Worm (Caenorhabditis elegans) whole organism, L4 larva: ENCODE data around the gene srj-21.

Experiments used
- ceh-32 ChIP-seq: sonication (generic microtip); optimal IDR thresholded peaks from 2 replicates; lab custom pipeline; 2016; ENCODE audit warnings: mild to moderate bottlenecking, missing genetic modification characterization, missing compliant biosample characterization; ENCODE audit not compliant: poor library complexity
- dve-1 ChIP-seq: sonication (generic microtip); optimal IDR thresholded peaks from 2 replicates; lab custom pipeline; 2017; ENCODE audit warnings: antibody characterized with exemption, mild to moderate bottlenecking, missing genetic modification characterization, missing compliant biosample characterization; ENCODE audit not compliant: insufficient read depth
- hlh-11 ChIP-seq: fragments of 200-800 bp; sonication (Bioruptor generic); optimal IDR thresholded peaks from 2 replicates; lab custom pipeline; 2018; ENCODE audit warnings: mild to moderate bottlenecking, missing genetic modification characterization, missing compliant biosample characterization
- lin-13 ChIP-seq: fragments of 150-350 bp; optimal IDR thresholded peaks from 2 replicates; lab custom pipeline; 2014; ENCODE audit warnings: missing biosample characterization, missing genetic modification reagents, missing genetic modification characterization

- no peak for TF ChIP-seq ceh-32 (tag; lab: Kevin White, UChicago)
- no peak for TF ChIP-seq lin-13 (GFP tag; lab: Kevin White, UChicago)
- no peak for TF ChIP-seq dve-1
- peak; percentile 4 for TF ChIP-seq hlh-11 (tag; lab: Kevin White, UChicago)
Observed at ce11 chrV:10724472-10724871, 20.7 kb upstream of the srj-21 start.
